Worm (Caenorhabditis elegans) whole organism, L4 larva: ENCODE results near the gene T12E12.6.

ENCODE experiments used
- daf-12 ChIP-seq: fragments of 150-350 bp; optimal IDR thresholded peaks from 2 replicates; lab custom pipeline; 2014; ENCODE audit warnings: missing biosample characterization, missing genetic modification reagents, missing genetic modification characterization
- egl-27 ChIP-seq: sonication (generic microtip); optimal IDR thresholded peaks from 3 replicates; lab custom pipeline; 2017; ENCODE audit warnings: missing biosample characterization, missing genetic modification reagents, missing genetic modification characterization
- jun-1 ChIP-seq: fragments of 150-350 bp; optimal IDR thresholded peaks from 2 replicates; lab custom pipeline; 2014; ENCODE audit warnings: missing biosample characterization, missing genetic modification reagents, missing genetic modification characterization
- lin-15B ChIP-seq: fragments of 150-350 bp; sonication (generic microtip); optimal IDR thresholded peaks from 3 replicates; lab custom pipeline; 2014; ENCODE audit warnings: missing biosample characterization, missing genetic modification characterization
- snpc-4 ChIP-seq: fragments of 150-350 bp; optimal IDR thresholded peaks from 2 replicates; lab custom pipeline; 2014; ENCODE audit warnings: missing biosample characterization, missing genetic modification characterization
- ztf-11 ChIP-seq: fragments of 150-350 bp; optimal IDR thresholded peaks from 2 replicates; lab custom pipeline; 2014; ENCODE audit warnings: missing biosample characterization, missing genetic modification characterization

DNA sequence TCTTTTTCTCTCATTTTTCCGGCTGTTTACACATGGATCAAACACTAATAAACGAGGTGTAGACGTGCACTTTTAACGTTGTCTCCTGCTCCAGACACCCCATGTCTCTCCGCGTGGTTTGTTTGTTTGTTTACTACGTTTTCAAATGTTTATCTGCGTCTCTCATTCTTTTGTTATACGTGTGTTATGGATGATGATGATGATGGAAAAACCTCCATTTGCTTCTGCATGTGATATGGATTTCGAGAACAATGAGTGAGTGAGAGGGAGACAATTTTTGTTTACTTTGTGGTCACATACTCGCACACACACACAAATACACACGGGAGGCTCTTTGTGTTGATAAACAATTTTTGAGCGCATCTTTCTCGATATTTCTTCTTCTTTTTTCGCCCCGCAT is 30.5 kb upstream of the T12E12.6 start:
- TF ChIP-seq egl-27 (tag; lab: Kevin White, UChicago): no peak
- no peak for TF ChIP-seq ztf-11 (tag; lab: Kevin White, UChicago)
- no peak for TF ChIP-seq jun-1 (tag; lab: Kevin White, UChicago)
- no peak for TF ChIP-seq daf-12 (tag; lab: Kevin White, UChicago)
- no peak for TF ChIP-seq lin-15B
- no peak for TF ChIP-seq snpc-4 (tag; lab: Kevin White, UChicago)
